Worm (Caenorhabditis elegans) whole organism, dauer: ENCODE data around the gene efn-2.

ENCODE experiments used
- unc-62 ChIP-seq: sonication (generic microtip); optimal IDR thresholded peaks from 2 replicates; lab custom pipeline; 2017; ENCODE audit warnings: missing biosample characterization, missing genetic modification reagents, missing genetic modification characterization

The efn-2 gene

DNA sequence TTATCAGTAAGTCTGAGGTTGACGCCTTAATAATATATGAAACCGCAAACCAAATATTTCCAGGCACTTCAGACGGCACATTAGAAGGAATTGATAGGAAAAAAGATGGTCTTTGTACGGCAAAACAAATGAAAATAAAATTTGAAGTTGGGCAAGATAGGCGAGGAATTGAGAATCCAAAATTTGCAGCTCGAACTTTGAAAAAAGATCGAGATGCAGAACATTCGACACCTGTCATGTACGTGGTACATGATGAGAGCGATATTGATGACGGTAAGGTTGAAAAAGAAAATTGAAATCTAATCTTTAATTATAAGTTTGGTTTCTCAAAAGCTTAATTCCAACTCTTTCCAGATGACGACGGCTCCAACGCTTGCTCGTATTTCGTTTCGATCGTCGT is 1.4 kb downstream of the efn-2 start:
- TF ChIP-seq unc-62 (GFP tag; lab: Kevin White, UChicago): no peak

DNA sequence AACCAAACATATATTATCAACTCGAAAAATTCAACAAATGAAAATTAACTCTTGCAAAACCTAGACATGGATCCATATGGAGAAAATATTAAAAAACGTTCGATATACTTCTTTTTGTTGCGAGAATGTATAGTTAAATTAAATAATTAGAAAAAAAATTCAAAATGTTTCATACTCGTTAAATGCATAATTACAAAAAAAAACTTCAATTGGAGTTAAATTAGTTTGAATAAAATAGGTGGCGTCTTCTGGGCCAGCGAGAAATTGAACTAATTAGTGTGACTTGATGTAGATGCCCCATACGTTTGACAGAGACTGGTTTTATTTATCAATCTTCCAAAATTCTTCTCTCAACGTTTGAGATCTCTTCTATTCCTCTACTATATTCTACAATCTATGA is 2.2 kb downstream of the efn-2 start, which contains the start of gene lgc-43:
lgc-43 (plus strand) TSS at position 301 of the 400 bp plus-strand sequence.
- no peak for TF ChIP-seq unc-62 (GFP tag; lab: Kevin White, UChicago)

DNA sequence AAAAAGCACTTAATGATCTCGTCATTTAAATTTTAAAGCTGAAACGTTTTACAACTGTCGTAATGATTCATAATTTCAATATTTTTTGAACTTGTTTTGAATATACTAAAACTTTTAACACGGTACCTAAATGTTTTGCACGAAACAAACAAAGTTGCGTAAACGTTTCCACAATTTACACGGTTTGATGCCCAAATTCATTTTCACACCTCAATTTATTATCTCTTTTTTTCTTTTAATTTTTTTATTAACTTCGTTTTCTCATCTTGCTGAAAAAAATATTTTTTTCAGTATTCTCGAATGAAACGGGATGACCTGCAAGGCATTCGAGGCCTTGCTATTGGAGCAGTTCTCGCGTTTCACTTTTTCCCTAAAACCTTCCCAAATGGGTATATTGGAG is 8.1 kb downstream of the efn-2 start, which contains the start of gene oac-8:
oac-8 (plus strand) TSS at position 301 of the 400 bp plus-strand sequence.
- no peak for TF ChIP-seq unc-62 (GFP tag; lab: Kevin White, UChicago)

- no peak for TF ChIP-seq unc-62 (GFP tag; lab: Kevin White, UChicago)
Measured at ce11 chrIV:10589072-10589471, 12.9 kb downstream of the efn-2 start, which contains the start of gene C43F9.4. C43F9.4 (minus strand) TSS chrIV:10589172.

- TF ChIP-seq unc-62 (GFP tag; lab: Kevin White, UChicago): no peak
Measured at ce11 chrIV:10590649-10591048, 14.5 kb downstream of the efn-2 start, which contains the start of the genes C43F9.5 and nkb-2. C43F9.5 (minus strand) TSS chrIV:10590749. nkb-2 (plus strand) TSS chrIV:10590925.

ce11 chrIV:10593570-10593969 is 17.4 kb downstream of the efn-2 start, which contains the start of gene C43F9.7:
C43F9.7 (minus strand) TSS chrIV:10593670.
- TF ChIP-seq unc-62 (GFP tag; lab: Kevin White, UChicago): no peak

- no peak for TF ChIP-seq unc-62 (GFP tag; lab: Kevin White, UChicago)
Measured at ce11 chrIV:10596505-10596904, 20.4 kb downstream of the efn-2 start, which contains the start of gene C43F9.11. C43F9.11 (plus strand) TSS chrIV:10596805.

DNA sequence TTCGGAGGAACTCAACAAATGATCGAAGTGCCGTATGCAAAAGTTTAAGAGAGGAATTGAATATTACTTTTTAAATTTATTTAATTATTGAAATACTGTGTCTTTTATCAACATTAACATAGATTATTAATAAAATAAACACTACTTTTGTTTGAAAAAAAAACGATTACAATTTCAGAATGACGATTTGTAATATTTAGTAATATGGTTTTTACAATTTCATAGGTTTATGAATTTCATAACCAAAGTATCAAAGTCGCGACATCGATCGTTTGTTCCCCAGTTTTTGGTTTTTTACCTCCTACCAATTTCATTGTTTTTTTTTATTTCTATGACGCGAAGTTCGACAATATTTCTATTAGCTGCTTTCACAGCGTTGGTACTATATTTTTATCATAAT is 23.8 kb downstream of the efn-2 start, which contains the start of gene R09H10.1:
R09H10.1 (plus strand) TSS at position 301 of the 400 bp plus-strand sequence.
- no peak for TF ChIP-seq unc-62 (GFP tag; lab: Kevin White, UChicago)

DNA sequence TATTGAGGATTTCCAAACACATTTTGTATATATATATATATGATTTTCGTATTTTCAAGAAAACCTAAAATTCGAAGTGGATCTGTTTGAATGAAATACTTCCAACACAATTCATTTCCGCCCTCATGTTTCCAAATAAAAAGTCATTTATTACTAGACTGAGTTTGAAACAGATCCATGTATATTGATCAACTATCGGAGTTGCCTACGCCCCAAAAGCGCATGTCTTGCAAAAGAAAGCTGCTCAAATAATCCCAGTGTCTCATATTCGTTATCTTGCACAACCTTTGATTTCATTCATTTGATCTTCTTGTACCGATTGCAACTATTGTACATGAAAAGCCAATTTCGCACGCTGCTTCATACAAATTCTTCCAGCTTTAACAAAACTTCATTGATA is 26.5 kb downstream of the efn-2 start, which contains the start of gene R09H10.2:
R09H10.2 (plus strand) TSS at position 301 of the 400 bp plus-strand sequence.
- no peak for TF ChIP-seq unc-62 (GFP tag; lab: Kevin White, UChicago)

DNA sequence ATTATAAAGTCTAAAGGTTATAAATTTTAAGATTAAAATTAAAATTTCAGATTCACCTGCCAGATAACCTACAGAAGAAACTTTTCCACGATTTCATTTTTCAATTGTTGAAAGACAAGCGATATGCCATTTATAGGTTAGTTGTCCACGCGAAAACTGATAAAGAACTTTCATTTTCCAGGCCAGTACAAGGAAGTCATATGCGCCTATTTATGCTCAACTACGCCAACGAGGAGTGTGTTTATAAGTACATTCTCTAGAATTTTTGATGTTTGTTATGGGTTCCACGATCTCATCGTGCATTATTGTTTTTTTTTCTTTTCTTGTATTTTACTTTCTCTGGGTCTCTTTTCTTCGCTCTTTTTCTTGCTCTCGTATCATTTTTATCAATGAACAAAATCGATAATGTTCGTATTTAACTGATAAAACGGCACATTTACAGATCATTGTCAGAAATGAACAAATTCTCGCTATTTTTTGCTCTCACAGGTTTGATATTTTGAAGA is 30.5 kb downstream of the efn-2 start, which contains the start of gene R09H10.3:
R09H10.3 (plus strand) TSS at position 456 of the 506 bp plus-strand sequence.
- TF ChIP-seq unc-62 (GFP tag; lab: Kevin White, UChicago): no peak

- no peak for TF ChIP-seq unc-62 (GFP tag; lab: Kevin White, UChicago)
Measured at ce11 chrIV:10608275-10608674, 32.1 kb downstream of the efn-2 start, which contains the start of gene R09H10.6. R09H10.6 (plus strand) TSS chrIV:10608575.

DNA sequence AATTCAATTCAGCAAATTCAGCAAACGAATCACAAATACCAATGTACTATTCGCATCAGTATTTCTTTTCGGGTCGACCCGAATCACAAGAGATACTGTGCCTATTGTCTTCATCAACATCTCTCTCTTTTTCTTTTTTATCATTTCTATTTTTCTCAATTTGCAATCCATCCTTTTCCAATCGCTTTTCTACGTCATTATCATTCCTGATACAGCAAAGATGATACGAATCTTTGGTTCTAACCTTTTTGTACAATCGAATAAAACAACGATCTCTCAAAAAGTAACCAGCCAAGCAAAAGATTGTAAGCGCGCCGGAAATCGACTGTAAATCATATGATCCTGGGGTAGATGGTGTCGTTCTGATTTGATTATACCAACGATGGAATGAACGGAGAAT is 33.8 kb downstream of the efn-2 start:
- no peak for TF ChIP-seq unc-62 (GFP tag; lab: Kevin White, UChicago)

DNA sequence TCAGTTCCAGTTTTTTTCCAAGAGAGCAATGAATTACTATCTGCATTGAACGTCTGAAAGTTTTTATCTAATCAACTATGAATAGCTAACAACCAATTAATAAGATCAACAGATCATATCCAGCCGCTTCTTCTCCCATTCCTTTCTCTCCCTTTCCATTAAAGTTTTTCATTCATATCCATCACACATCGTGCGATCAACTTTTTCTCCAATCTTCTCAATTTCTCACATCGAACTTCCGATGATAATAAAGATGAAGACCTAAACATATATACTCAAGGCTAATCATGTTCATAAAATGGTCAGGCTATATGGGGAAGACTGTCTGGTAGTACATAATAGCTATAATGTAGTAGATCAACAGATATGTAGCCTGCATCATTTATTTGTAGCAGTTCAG is 36.1 kb downstream of the efn-2 start:
- no peak for TF ChIP-seq unc-62 (GFP tag; lab: Kevin White, UChicago)

ce11 chrIV:10614918-10615477 is 38.8 kb downstream of the efn-2 start, which contains the start of gene ptr-14:
ptr-14 (plus strand) TSS chrIV:10615427.
- TF ChIP-seq unc-62 (GFP tag; lab: Kevin White, UChicago): no peak

DNA sequence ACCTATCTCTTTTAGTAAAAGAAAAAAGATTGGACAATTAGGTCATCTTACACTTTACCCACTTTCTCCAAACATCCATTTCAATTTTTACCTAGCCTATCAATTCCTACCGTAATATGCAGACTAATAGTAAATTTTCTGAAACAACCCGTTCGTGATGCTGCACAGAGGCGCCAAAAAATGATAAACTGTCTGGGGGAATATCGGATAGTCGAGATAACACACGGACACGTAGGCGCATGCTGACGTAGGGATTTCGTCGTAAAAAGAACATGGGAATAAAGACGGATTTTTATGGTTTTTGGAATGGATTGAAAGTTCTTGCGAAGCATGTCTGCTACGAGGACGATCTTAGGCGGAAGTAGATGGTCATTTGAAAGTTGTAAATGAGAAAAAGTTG is 40.2 kb downstream of the efn-2 start:
- TF ChIP-seq unc-62 (GFP tag; lab: Kevin White, UChicago): no peak

DNA sequence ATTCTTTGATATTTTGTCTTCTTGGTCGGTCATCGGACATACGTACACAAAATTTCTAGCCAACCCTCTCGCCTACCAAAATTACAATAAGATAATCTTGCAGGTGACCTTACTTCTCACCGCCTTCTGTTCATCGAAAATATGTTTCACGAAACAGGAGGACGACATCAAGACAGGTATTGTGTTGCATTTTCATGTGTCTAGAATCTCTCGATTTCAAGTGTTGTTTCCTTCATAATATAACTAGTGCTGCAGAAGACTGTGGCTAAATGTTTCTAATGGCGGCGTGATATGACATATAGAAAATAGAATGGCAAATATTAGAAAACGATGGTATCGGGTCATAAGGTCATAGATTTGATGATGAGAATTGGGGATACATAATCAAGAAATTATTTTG is 40.9 kb downstream of the efn-2 start:
- no peak for TF ChIP-seq unc-62 (GFP tag; lab: Kevin White, UChicago)
